Fruit fly (Drosophila melanogaster) whole organism, embryonic: ENCODE results near the gene IKKbeta.

Source experiments
- Antp ChIP-seq: fragments of 200-800 bp; sonication (Bioruptor generic); optimal IDR thresholded peaks from 3 replicates; lab custom pipeline; 2016; ENCODE audit warnings: missing biosample characterization, missing genetic modification characterization
- Blimp-1 ChIP-seq: fragments of 200-800 bp; sonication (Bioruptor generic); optimal IDR thresholded peaks from 3 replicates; lab custom pipeline; 2018; ENCODE audit warnings: missing biosample characterization, missing genetic modification characterization, mild to moderate bottlenecking, moderate library complexity, missing genetic modification reagents
- Bteb2 ChIP-seq: fragments of 200-800 bp; sonication (Bioruptor generic); optimal IDR thresholded peaks from 2 replicates; lab custom pipeline; 2016; ENCODE audit warnings: missing biosample characterization, missing genetic modification characterization
- CG11398 ChIP-seq: fragments of 200-800 bp; sonication (Bioruptor generic); optimal IDR thresholded peaks from 2 replicates; lab custom pipeline; 2016; ENCODE audit warnings: missing biosample characterization, missing genetic modification characterization
- CG11560 ChIP-seq: fragments of 200-800 bp; sonication (Bioruptor generic); IDR thresholded peaks from 3 replicates; pipeline ENCODE4 v1.3.6; 2022; ENCODE audit warnings: missing biosample characterization, missing genetic modification characterization
- CG11696 ChIP-seq: fragments of 200-800 bp; sonication (Bioruptor generic); IDR thresholded peaks from 2 replicates; pipeline ENCODE4 v1.3.6; 2022; ENCODE audit warnings: missing biosample characterization, missing genetic modification characterization
- CG11723 ChIP-seq: fragments of 200-800 bp; sonication (Bioruptor generic); optimal IDR thresholded peaks from 2 replicates; lab custom pipeline; 2017; ENCODE audit warnings: missing biosample characterization, mild to moderate bottlenecking, missing genetic modification characterization
- CG12769 ChIP-seq: fragments of 200-800 bp; sonication (Bioruptor generic); optimal IDR thresholded peaks from 2 replicates; lab custom pipeline; 2019; ENCODE audit warnings: missing biosample characterization, mild to moderate bottlenecking, missing genetic modification characterization, moderate library complexity
- CG13624 ChIP-seq: fragments of 200-800 bp; sonication (Bioruptor generic); optimal IDR thresholded peaks from 2 replicates; lab custom pipeline; 2016; ENCODE audit warnings: missing biosample characterization, missing genetic modification characterization
- CG14050 ChIP-seq: fragments of 200-800 bp; sonication (Bioruptor generic); IDR thresholded peaks from 3 replicates; pipeline ENCODE4 v1.3.6; 2022; ENCODE audit warnings: missing biosample characterization, missing genetic modification characterization
- CG14860 ChIP-seq: fragments of 200-800 bp; sonication (Bioruptor generic); IDR thresholded peaks from 3 replicates; pipeline ENCODE4 v1.3.6; 2022; ENCODE audit warnings: missing biosample characterization, missing genetic modification characterization; ENCODE audit not compliant: partially characterized antibody
- CG14965 ChIP-seq: fragments of 200-800 bp; sonication (Bioruptor generic); optimal IDR thresholded peaks from 2 replicates; lab custom pipeline; 2016; ENCODE audit warnings: missing biosample characterization, missing genetic modification characterization, borderline replicate concordance
- CG15514 ChIP-seq: fragments of 200-800 bp; sonication (Bioruptor generic); optimal IDR thresholded peaks from 3 replicates; lab custom pipeline; 2017; ENCODE audit warnings: missing biosample characterization, missing genetic modification characterization, mild to moderate bottlenecking, moderate library complexity, missing genetic modification reagents
- CG1602 ChIP-seq: fragments of 200-800 bp; sonication (Bioruptor generic); optimal IDR thresholded peaks from 3 replicates; lab custom pipeline; 2016; ENCODE audit warnings: missing biosample characterization, missing genetic modification characterization
- CG17568 ChIP-seq: fragments of 200-800 bp; sonication (Bioruptor generic); optimal IDR thresholded peaks from 2 replicates; lab custom pipeline; 2018; ENCODE audit warnings: missing biosample characterization, mild to moderate bottlenecking, missing genetic modification characterization, moderate library complexity
- CG18764 ChIP-seq: fragments of 200-800 bp; sonication (Bioruptor generic); optimal IDR thresholded peaks from 3 replicates; lab custom pipeline; 2016; ENCODE audit warnings: missing biosample characterization, missing genetic modification characterization
- CG3065 ChIP-seq: fragments of 200-800 bp; sonication (Bioruptor generic); optimal IDR thresholded peaks from 2 replicates; lab custom pipeline; 2016; ENCODE audit warnings: missing biosample characterization, missing genetic modification characterization
- CG34224 ChIP-seq: fragments of 200-800 bp; sonication (Bioruptor generic); IDR thresholded peaks from 3 replicates; pipeline ENCODE4 v1.3.6; 2022; ENCODE audit warnings: missing biosample characterization, missing genetic modification characterization; ENCODE audit not compliant: partially characterized antibody
- CG5953 ChIP-seq: fragments of 200-800 bp; sonication (Bioruptor generic); IDR thresholded peaks from 2 replicates; pipeline ENCODE4 v1.3.6; 2022; ENCODE audit warnings: missing biosample characterization, missing genetic modification characterization
- CG6854 ChIP-seq: fragments of 200-800 bp; sonication (Bioruptor generic); optimal IDR thresholded peaks from 3 replicates; lab custom pipeline; 2017; ENCODE audit warnings: missing biosample characterization, mild to moderate bottlenecking, missing genetic modification characterization
- CG7786 ChIP-seq: fragments of 200-800 bp; sonication (Bioruptor generic); optimal IDR thresholded peaks from 2 replicates; lab custom pipeline; 2016; ENCODE audit warnings: missing biosample characterization, missing genetic modification characterization
- CG7987 ChIP-seq: fragments of 200-800 bp; sonication (Bioruptor generic); optimal IDR thresholded peaks from 2 replicates; lab custom pipeline; 2018; ENCODE audit warnings: missing biosample characterization, mild to moderate bottlenecking, missing genetic modification characterization, moderate library complexity
- Doc2 ChIP-seq: fragments of 200-800 bp; sonication (Bioruptor generic); IDR thresholded peaks from 2 replicates; pipeline ENCODE4 v1.3.6; 2022; ENCODE audit warnings: missing biosample characterization, missing genetic modification characterization
- Doc3 ChIP-seq: fragments of 200-800 bp; sonication (Bioruptor generic); IDR thresholded peaks from 3 replicates; pipeline ENCODE4 v1.3.6; 2022; ENCODE audit warnings: missing biosample characterization, missing genetic modification characterization; ENCODE audit not compliant: partially characterized antibody
- HLH4C ChIP-seq: fragments of 200-800 bp; sonication (Bioruptor generic); IDR thresholded peaks from 3 replicates; pipeline ENCODE4 v1.3.6; 2022; ENCODE audit warnings: missing biosample characterization, missing genetic modification characterization; ENCODE audit not compliant: partially characterized antibody
- Hr51 ChIP-seq, 2 experiments: fragments of 200-800 bp; sonication (Bioruptor generic); optimal IDR thresholded peaks; 2 replicates in 1 of 2; 3 replicates in 1 of 2; lab custom pipeline; 2016 to 2018; ENCODE audit warnings: missing biosample characterization in 2 of 2, missing genetic modification characterization in 2 of 2, mild to moderate bottlenecking in 1 of 2, moderate library complexity in 1 of 2
- Jarid2 ChIP-seq: fragments of 200-800 bp; sonication (Bioruptor generic); optimal IDR thresholded peaks from 3 replicates; lab custom pipeline; 2017; ENCODE audit warnings: mild to moderate bottlenecking, missing biosample characterization, missing genetic modification reagents, missing genetic modification characterization
- Lim3 ChIP-seq: fragments of 200-800 bp; sonication (Bioruptor generic); IDR thresholded peaks from 2 replicates; pipeline ENCODE4 v1.3.6; 2022; ENCODE audit warnings: missing biosample characterization, missing genetic modification characterization
- Mrtf ChIP-seq: fragments of 200-800 bp; sonication (Bioruptor generic); IDR thresholded peaks from 3 replicates; pipeline ENCODE4 v1.3.6; 2022; ENCODE audit warnings: missing biosample characterization, missing genetic modification characterization
- NFAT ChIP-seq: fragments of 200-800 bp; sonication (Bioruptor generic); IDR thresholded peaks from 2 replicates; pipeline ENCODE4 v1.3.6; 2022; ENCODE audit warnings: missing biosample characterization, missing genetic modification characterization
- Sox100B ChIP-seq: fragments of 200-800 bp; sonication (Bioruptor generic); optimal IDR thresholded peaks from 3 replicates; lab custom pipeline; 2018; ENCODE audit warnings: missing biosample characterization, mild to moderate bottlenecking, missing genetic modification characterization
- abd-A ChIP-seq: fragments of 200-800 bp; sonication (Bioruptor generic); optimal IDR thresholded peaks from 3 replicates; lab custom pipeline; 2019; ENCODE audit warnings: missing biosample characterization, mild to moderate bottlenecking, missing genetic modification characterization, moderate library complexity
- az2 ChIP-seq: fragments of 200-800 bp; sonication (Bioruptor generic); optimal IDR thresholded peaks from 3 replicates; lab custom pipeline; 2016; ENCODE audit warnings: missing biosample characterization, missing genetic modification characterization
- btn ChIP-seq: fragments of 200-800 bp; sonication (Bioruptor generic); optimal IDR thresholded peaks from 2 replicates; lab custom pipeline; 2016; ENCODE audit warnings: missing biosample characterization, missing genetic modification characterization
- dmrt99B ChIP-seq: fragments of 200-800 bp; sonication (Bioruptor generic); optimal IDR thresholded peaks from 2 replicates; lab custom pipeline; 2018; ENCODE audit warnings: missing biosample characterization, mild to moderate bottlenecking, missing genetic modification characterization, moderate library complexity
- fd102C ChIP-seq: fragments of 200-800 bp; sonication (Bioruptor generic); optimal IDR thresholded peaks from 2 replicates; lab custom pipeline; 2018; ENCODE audit warnings: missing biosample characterization, mild to moderate bottlenecking, missing genetic modification characterization, moderate library complexity
- fu2 ChIP-seq: fragments of 200-800 bp; sonication (Bioruptor generic); optimal IDR thresholded peaks from 2 replicates; lab custom pipeline; 2016; ENCODE audit warnings: missing biosample characterization, missing genetic modification characterization
- gcm2 ChIP-seq: fragments of 200-800 bp; sonication (Bioruptor generic); optimal IDR thresholded peaks from 2 replicates; lab custom pipeline; 2016; ENCODE audit warnings: missing biosample characterization, missing genetic modification characterization
- kay ChIP-seq: fragments of 200-800 bp; sonication (Bioruptor generic); optimal IDR thresholded peaks from 2 replicates; lab custom pipeline; 2016; ENCODE audit warnings: missing biosample characterization, missing genetic modification characterization
- lov ChIP-seq, 2 experiments: fragments of 200-800 bp in 1 of 2; fragments of >200 bp in 1 of 2; sonication (Bioruptor generic) in 1 of 2; IDR thresholded peaks in 1 of 2; optimal IDR thresholded peaks in 1 of 2; 2 replicates in 1 of 2; 3 replicates in 1 of 2; pipeline versions ENCODE4 v1.3.6 to Lab custom; 2017 to 2022; ENCODE audit warnings: missing biosample characterization in 1 of 2, missing genetic modification characterization in 1 of 2
- nerfin-1 ChIP-seq: fragments of 200-800 bp; sonication (Bioruptor generic); optimal IDR thresholded peaks from 3 replicates; lab custom pipeline; 2019; ENCODE audit warnings: missing biosample characterization, mild to moderate bottlenecking, missing genetic modification characterization, moderate library complexity
- pita ChIP-seq: fragments of 200-800 bp; sonication (Bioruptor generic); optimal IDR thresholded peaks from 2 replicates; lab custom pipeline; 2017; ENCODE audit warnings: missing biosample characterization, mild to moderate bottlenecking, missing genetic modification characterization
- prd ChIP-seq, 3 experiments: fragments of >200 bp in 2 of 3; fragments of 200-800 bp in 1 of 3; sonication (Bioruptor generic) in 1 of 3; optimal IDR thresholded peaks in 2 of 3; IDR thresholded peaks in 1 of 3; 2 replicates in 2 of 3; 3 replicates in 1 of 3; pipeline versions ENCODE4 v1.3.6 to Lab custom; 2017 to 2022; ENCODE audit warnings: missing biosample characterization in 1 of 3, missing genetic modification characterization in 1 of 3
- sd ChIP-seq: fragments of 200-800 bp; sonication (Bioruptor generic); optimal IDR thresholded peaks from 3 replicates; lab custom pipeline; 2018; ENCODE audit warnings: missing biosample characterization, mild to moderate bottlenecking, missing genetic modification characterization, moderate library complexity
- stwl ChIP-seq: fragments of 200-800 bp; sonication (Bioruptor generic); optimal IDR thresholded peaks from 3 replicates; lab custom pipeline; 2018; ENCODE audit warnings: missing biosample characterization, mild to moderate bottlenecking, missing genetic modification characterization, moderate library complexity
- tio ChIP-seq: fragments of 200-800 bp; sonication (Bioruptor generic); optimal IDR thresholded peaks from 2 replicates; lab custom pipeline; 2017; ENCODE audit warnings: missing biosample characterization, missing genetic modification characterization, inconsistent platforms
- unc-4 ChIP-seq: fragments of 200-800 bp; sonication (Bioruptor generic); IDR thresholded peaks from 2 replicates; pipeline ENCODE4 v1.3.6; 2022; ENCODE audit warnings: missing biosample characterization, missing genetic modification characterization; ENCODE audit not compliant: partially characterized antibody

The IKKbeta gene

DNA sequence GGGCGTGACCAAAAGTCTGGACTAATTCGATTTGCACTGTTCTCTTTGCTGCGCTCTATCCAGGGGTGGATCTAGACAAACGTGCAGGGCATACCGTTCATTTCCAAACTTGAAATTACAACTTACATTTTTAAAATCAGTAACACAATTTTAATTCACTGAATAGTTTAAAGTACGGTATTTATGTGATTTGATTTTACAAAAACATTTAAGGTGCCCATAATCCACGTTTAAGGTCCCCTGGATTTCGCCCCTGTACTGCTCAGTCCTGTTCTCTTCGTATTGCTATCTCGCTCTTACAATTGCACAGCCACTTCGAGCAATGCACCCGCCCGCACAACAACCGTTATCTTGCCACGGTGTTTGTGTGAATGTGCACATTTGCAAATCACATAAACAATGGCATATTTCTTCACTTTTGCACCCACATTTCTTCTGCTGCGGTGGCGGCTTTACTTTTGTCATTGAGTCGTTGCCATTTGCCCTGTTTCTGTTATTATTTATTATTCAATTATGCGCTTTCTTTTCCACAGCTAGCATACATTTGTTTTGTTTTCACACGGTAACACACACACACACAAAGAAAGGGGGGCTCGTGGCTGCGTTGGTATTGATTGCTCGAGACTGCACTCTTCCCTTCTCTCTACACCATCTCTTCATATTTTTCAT is 48.6 kb upstream of the IKKbeta start (continued):
- TF ChIP-seq Antp (GFP tag; lab: Kevin White, UChicago) (peak; percentile 78), CG7987 (GFP tag; lab: Kevin White, UChicago) (peak; percentile 8), sd (tag; lab: Kevin White, UChicago) (no peak), nerfin-1 (tag; lab: Kevin White, UChicago) (peak; percentile 81), NFAT (GFP tag; lab: Robert Waterston, UW) (peak; percentile 58; the same call in 1 of the 2 replicates), kay (GFP tag; lab: Kevin White, UChicago) (peak; percentile 33), CG12769 (peak; percentile 79), CG5953 (no peak), unc-4 (GFP tag; lab: Robert Waterston, UW) (no peak), CG11560 (tag; lab: Robert Waterston, UW) (peak; percentile 49; the same call in 1 of the 3 replicates), Doc3 (no peak), CG14050 (GFP tag; lab: Robert Waterston, UW) (peak; percentile 57), pita (GFP tag; lab: Kevin White, UChicago) (no peak), CG18764 (GFP tag; lab: Kevin White, UChicago) (peak; percentile 47), CG11723 (peak; percentile 46), CG13624 (peak; percentile 63), btn (peak; percentile 79), abd-A (no peak), prd (optimal IDR thresholded peaks at IDR 0.05; lab: Kevin White, UChicago) (no peak), prd (GFP tag; IDR thresholded peaks at IDR 0.05; lab: Robert Waterston, UW) (peak; percentile 96), Blimp-1 (GFP tag; lab: Kevin White, UChicago) (peak; percentile 86), Lim3 (GFP tag; lab: Robert Waterston, UW) (no peak), tio (GFP tag; lab: Kevin White, UChicago) (peak; percentile 20), lov (optimal IDR thresholded peaks at IDR 0.05; lab: Kevin White, UChicago) (no peak), lov (GFP tag; IDR thresholded peaks at IDR 0.05; lab: Robert Waterston, UW) (peak; percentile 72; the same call in 2 of the 3 replicates), dmrt99B (tag; lab: Kevin White, UChicago) (peak; percentile 85), gcm2 (GFP tag; lab: Kevin White, UChicago) (no peak), Bteb2 (GFP tag; lab: Kevin White, UChicago) (peak; percentile 26), CG7786 (GFP tag; lab: Kevin White, UChicago) (peak; percentile 64), CG11696 (0 out of 2 replicates have a peak, but pooled peaks have one; percentile 30), CG14860 (GFP tag; lab: Robert Waterston, UW) (no peak), fd102C (GFP tag; lab: Kevin White, UChicago) (peak; percentile 71), Sox100B (GFP tag; lab: Kevin White, UChicago) (peak; percentile 51), Mrtf (GFP tag; lab: Robert Waterston, UW) (peak; percentile 59; the same call in 2 of the 3 replicates), CG3065 (GFP tag; lab: Kevin White, UChicago) (no peak), CG11398 (GFP tag; lab: Kevin White, UChicago) (peak; percentile 51), stwl (tag; lab: Kevin White, UChicago) (peak; percentile 43), az2 (peak; percentile 81), Jarid2 (GFP tag; lab: Kevin White, UChicago) (peak; percentile 44), CG17568 (peak; percentile 4), fu2 (GFP tag; lab: Kevin White, UChicago) (peak; percentile 13), Doc2 (GFP tag; lab: Robert Waterston, UW) (no peak), CG15514 (GFP tag; lab: Kevin White, UChicago) (no peak), CG14965 (GFP tag; lab: Kevin White, UChicago) (peak; percentile 28), CG1602 (GFP tag; lab: Kevin White, UChicago) (peak; percentile 79), Hr51 (GFP tag; optimal IDR thresholded peaks at IDR 0.05; lab: Kevin White, UChicago) (peak; percentile 25 to 63), CG6854 (GFP tag; lab: Kevin White, UChicago) (peak; percentile 32), CG34224 (no peak), HLH4C (GFP tag; lab: Robert Waterston, UW) (no peak)
